Fruit fly (Drosophila melanogaster) whole organism, embryonic: ENCODE measurements around the gene CheB98a.

Source experiments
- ATbp ChIP-seq: fragments of 200-800 bp; sonication (Bioruptor generic); optimal IDR thresholded peaks from 2 replicates; lab custom pipeline; 2017; ENCODE audit warnings: missing biosample characterization, mild to moderate bottlenecking, missing genetic modification characterization, missing genetic modification reagents
- BEAF-32 ChIP-seq: fragments of 200-800 bp; sonication (Bioruptor generic); optimal IDR thresholded peaks from 3 replicates; lab custom pipeline; 2017; ENCODE audit warnings: missing biosample characterization, missing genetic modification characterization, mild to moderate bottlenecking, moderate library complexity, missing genetic modification reagents
- CG11093 ChIP-seq: fragments of 200-800 bp; sonication (Bioruptor generic); IDR thresholded peaks from 3 replicates; pipeline ENCODE4 v1.3.6; 2022; ENCODE audit warnings: missing biosample characterization, missing genetic modification characterization
- CG12104 ChIP-seq: fragments of 200-800 bp; sonication (Bioruptor generic); optimal IDR thresholded peaks from 3 replicates; lab custom pipeline; 2016; ENCODE audit warnings: missing biosample characterization, missing genetic modification characterization
- CG12391 ChIP-seq: fragments of 200-800 bp; sonication (Bioruptor generic); optimal IDR thresholded peaks from 3 replicates; lab custom pipeline; 2018; ENCODE audit warnings: missing biosample characterization, mild to moderate bottlenecking, missing genetic modification characterization, moderate library complexity
- CG14667 ChIP-seq: fragments of 200-800 bp; sonication (Bioruptor generic); IDR thresholded peaks from 2 replicates; pipeline ENCODE4 v1.3.6; 2022; ENCODE audit warnings: missing biosample characterization, missing genetic modification characterization
- CG14965 ChIP-seq: fragments of 200-800 bp; sonication (Bioruptor generic); optimal IDR thresholded peaks from 2 replicates; lab custom pipeline; 2016; ENCODE audit warnings: missing biosample characterization, missing genetic modification characterization, borderline replicate concordance
- CG15479 ChIP-seq: fragments of 200-800 bp; sonication (Bioruptor generic); optimal IDR thresholded peaks from 3 replicates; lab custom pipeline; 2019; ENCODE audit warnings: missing biosample characterization, mild to moderate bottlenecking, missing genetic modification characterization, moderate library complexity
- CG17829 ChIP-seq: fragments of 200-800 bp; optimal IDR thresholded peaks from 2 replicates; lab custom pipeline; 2019; ENCODE audit warnings: missing biosample characterization, mild to moderate bottlenecking, missing genetic modification characterization, moderate library complexity
- CG18764 ChIP-seq: fragments of 200-800 bp; sonication (Bioruptor generic); optimal IDR thresholded peaks from 3 replicates; lab custom pipeline; 2016; ENCODE audit warnings: missing biosample characterization, missing genetic modification characterization
- CG2120 ChIP-seq: fragments of 200-800 bp; sonication (Bioruptor generic); optimal IDR thresholded peaks from 3 replicates; lab custom pipeline; 2016; ENCODE audit warnings: missing biosample characterization, missing genetic modification characterization
- CG2875 ChIP-seq: fragments of 200-800 bp; sonication (Bioruptor generic); optimal IDR thresholded peaks from 2 replicates; lab custom pipeline; 2017; ENCODE audit warnings: missing biosample characterization, mild to moderate bottlenecking, missing genetic modification characterization, missing genetic modification reagents
- CG3065 ChIP-seq: fragments of 200-800 bp; sonication (Bioruptor generic); optimal IDR thresholded peaks from 2 replicates; lab custom pipeline; 2016; ENCODE audit warnings: missing biosample characterization, missing genetic modification characterization
- CG31441 ChIP-seq: fragments of 200-800 bp; sonication (Bioruptor generic); IDR thresholded peaks from 2 replicates; pipeline ENCODE4 v1.3.6; 2022; ENCODE audit warnings: missing biosample characterization, missing genetic modification characterization
- CG33213 ChIP-seq: fragments of 200-800 bp; sonication (Bioruptor generic); optimal IDR thresholded peaks from 3 replicates; lab custom pipeline; 2016; ENCODE audit warnings: missing biosample characterization, missing genetic modification characterization
- CG4730 ChIP-seq: fragments of 200-800 bp; sonication (Bioruptor generic); IDR thresholded peaks from 2 replicates; pipeline ENCODE4 v1.3.6; 2022; ENCODE audit warnings: missing biosample characterization, missing genetic modification characterization
- CG6854 ChIP-seq: fragments of 200-800 bp; sonication (Bioruptor generic); optimal IDR thresholded peaks from 3 replicates; lab custom pipeline; 2017; ENCODE audit warnings: missing biosample characterization, mild to moderate bottlenecking, missing genetic modification characterization
- CG8944 ChIP-seq: fragments of 200-800 bp; sonication (Bioruptor generic); optimal IDR thresholded peaks from 3 replicates; lab custom pipeline; 2016; ENCODE audit warnings: missing biosample characterization, missing genetic modification characterization
- CG9727 ChIP-seq: fragments of 200-800 bp; sonication (Bioruptor generic); optimal IDR thresholded peaks from 3 replicates; lab custom pipeline; 2017; ENCODE audit warnings: missing biosample characterization, mild to moderate bottlenecking, missing genetic modification characterization
- Dbx ChIP-seq: fragments of 200-800 bp; sonication (Bioruptor generic); IDR thresholded peaks from 3 replicates; pipeline ENCODE4 v1.3.6; 2022; ENCODE audit warnings: missing biosample characterization, missing genetic modification characterization
- Elba2 ChIP-seq: fragments of 200-800 bp; sonication (Bioruptor generic); optimal IDR thresholded peaks from 3 replicates; lab custom pipeline; 2016; ENCODE audit warnings: missing biosample characterization, missing genetic modification characterization
- Gsc ChIP-seq: fragments of 200-800 bp; sonication (Bioruptor generic); IDR thresholded peaks from 2 replicates; pipeline ENCODE4 v1.3.6; 2022; ENCODE audit warnings: missing biosample characterization, missing genetic modification characterization
- Hand ChIP-seq: fragments of 200-800 bp; sonication (Bioruptor generic); optimal IDR thresholded peaks from 2 replicates; lab custom pipeline; 2017; ENCODE audit warnings: mild to moderate bottlenecking, missing biosample characterization, missing genetic modification reagents, missing genetic modification characterization
- Hr78 ChIP-seq, 2 experiments: fragments of 200-800 bp in 1 of 2; fragments of >200 bp in 1 of 2; sonication (Bioruptor generic) in 1 of 2; optimal IDR thresholded peaks; 2 replicates each; lab custom pipeline; 2017 to 2019; ENCODE audit warnings: missing biosample characterization in 2 of 2, missing genetic modification characterization in 2 of 2, mild to moderate bottlenecking in 1 of 2, moderate library complexity in 1 of 2
- Med ChIP-seq: fragments of 200-800 bp; sonication (Bioruptor generic); peaks from one replicate; lab custom pipeline; 2016; ENCODE audit warnings: missing biosample characterization, missing genetic modification characterization, mild to moderate bottlenecking, inconsistent platforms, moderate library complexity
- NFAT ChIP-seq: fragments of 200-800 bp; sonication (Bioruptor generic); IDR thresholded peaks from 2 replicates; pipeline ENCODE4 v1.3.6; 2022; ENCODE audit warnings: missing biosample characterization, missing genetic modification characterization
- Nf-YA ChIP-seq: fragments of 200-800 bp; sonication (Bioruptor generic); IDR thresholded peaks from 2 replicates; pipeline ENCODE4 v1.3.6; 2022; ENCODE audit warnings: missing biosample characterization, missing genetic modification characterization
- Nf-YC ChIP-seq: fragments of 200-800 bp; optimal IDR thresholded peaks from 3 replicates; lab custom pipeline; 2019; ENCODE audit warnings: missing biosample characterization, mild to moderate bottlenecking, missing genetic modification characterization, moderate library complexity
- NfI ChIP-seq: fragments of 200-800 bp; sonication (Bioruptor generic); optimal IDR thresholded peaks from 3 replicates; lab custom pipeline; 2018; ENCODE audit warnings: missing biosample characterization, mild to moderate bottlenecking, missing genetic modification characterization, moderate library complexity
- PHDP ChIP-seq: fragments of 200-800 bp; sonication (Bioruptor generic); optimal IDR thresholded peaks from 3 replicates; lab custom pipeline; 2018; ENCODE audit warnings: missing biosample characterization, mild to moderate bottlenecking, missing genetic modification characterization, moderate library complexity
- Side ChIP-seq: fragments of 200-800 bp; sonication (Bioruptor generic); optimal IDR thresholded peaks from 2 replicates; lab custom pipeline; 2016; ENCODE audit warnings: missing biosample characterization, missing genetic modification characterization
- Sin3A ChIP-seq: fragments of >200 bp; optimal IDR thresholded peaks from 2 replicates; lab custom pipeline; 2018
- TFAM ChIP-seq: fragments of 200-800 bp; sonication (Bioruptor generic); optimal IDR thresholded peaks from 2 replicates; lab custom pipeline; 2017; ENCODE audit warnings: missing biosample characterization, missing genetic modification characterization, inconsistent platforms
- bcd ChIP-seq: fragments of 200-800 bp; sonication (Bioruptor generic); optimal IDR thresholded peaks from 2 replicates; lab custom pipeline; 2017; ENCODE audit warnings: missing biosample characterization, mild to moderate bottlenecking, missing genetic modification characterization
- dimm ChIP-seq: fragments of 200-800 bp; sonication (Bioruptor generic); IDR thresholded peaks from 2 replicates; pipeline ENCODE4 v1.3.6; 2022; ENCODE audit warnings: missing biosample characterization, missing genetic modification characterization
- fd102C ChIP-seq: fragments of 200-800 bp; sonication (Bioruptor generic); optimal IDR thresholded peaks from 2 replicates; lab custom pipeline; 2018; ENCODE audit warnings: missing biosample characterization, mild to moderate bottlenecking, missing genetic modification characterization, moderate library complexity
- ftz-f1 ChIP-seq: fragments of 200-800 bp; sonication (Bioruptor generic); optimal IDR thresholded peaks from 2 replicates; lab custom pipeline; 2016; ENCODE audit warnings: missing biosample characterization, missing genetic modification characterization
- gem ChIP-seq: fragments of 200-800 bp; sonication (Bioruptor generic); optimal IDR thresholded peaks from 2 replicates; lab custom pipeline; 2019; ENCODE audit warnings: missing biosample characterization, mild to moderate bottlenecking, missing genetic modification characterization, moderate library complexity
- grn ChIP-seq: fragments of 200-800 bp; sonication (Bioruptor generic); optimal IDR thresholded peaks from 3 replicates; lab custom pipeline; 2017; ENCODE audit warnings: missing biosample characterization, missing genetic modification characterization
- luna ChIP-seq: fragments of 200-800 bp; sonication (Bioruptor generic); optimal IDR thresholded peaks from 2 replicates; lab custom pipeline; 2016; ENCODE audit warnings: missing biosample characterization, missing genetic modification characterization
- nom ChIP-seq: fragments of 200-800 bp; sonication (Bioruptor generic); optimal IDR thresholded peaks from 2 replicates; lab custom pipeline; 2017; ENCODE audit warnings: missing biosample characterization, missing genetic modification characterization, mild to moderate bottlenecking, moderate library complexity, missing genetic modification reagents
- pan ChIP-seq, 4 experiments: fragments of >200 bp in 3 of 4; fragments of 200-800 bp in 1 of 4; sonication (Bioruptor generic) in 1 of 4; optimal IDR thresholded peaks in 3 of 4; IDR thresholded peaks in 1 of 4; 2 replicates each; pipeline versions ENCODE4 v1.3.6 to Lab custom; 2017 to 2022; ENCODE audit warnings: missing biosample characterization in 2 of 4, missing genetic modification characterization in 2 of 4, mixed read lengths in 1 of 4
- peb ChIP-seq: fragments of 200-800 bp; sonication (Bioruptor generic); IDR thresholded peaks from 2 replicates; pipeline ENCODE4 v1.3.6; 2022; ENCODE audit warnings: missing biosample characterization, missing genetic modification characterization
- row ChIP-seq: fragments of 200-800 bp; sonication (Bioruptor generic); IDR thresholded peaks from 3 replicates; pipeline ENCODE4 v1.3.6; 2022; ENCODE audit warnings: missing biosample characterization, missing genetic modification characterization
- slp2 ChIP-seq: fragments of 200-800 bp; sonication (Bioruptor generic); optimal IDR thresholded peaks from 2 replicates; lab custom pipeline; 2016; ENCODE audit warnings: missing biosample characterization, missing genetic modification characterization
- sr ChIP-seq: fragments of 200-800 bp; sonication (Bioruptor generic); IDR thresholded peaks from 3 replicates; pipeline ENCODE4 v1.3.6; 2022; ENCODE audit warnings: missing biosample characterization, missing genetic modification characterization
- tll ChIP-seq, 2 experiments: fragments of 200-800 bp in 1 of 2; fragments of >200 bp in 1 of 2; sonication (Bioruptor generic) in 1 of 2; optimal IDR thresholded peaks; 2 replicates each; lab custom pipeline; 2017 to 2019; ENCODE audit warnings: missing biosample characterization in 2 of 2, missing genetic modification characterization in 2 of 2, mild to moderate bottlenecking in 1 of 2, moderate library complexity in 1 of 2
- wdn ChIP-seq: fragments of 200-800 bp; sonication (Bioruptor generic); IDR thresholded peaks from 2 replicates; pipeline ENCODE4 v1.3.6; 2022; ENCODE audit warnings: missing biosample characterization, missing genetic modification characterization
- wor ChIP-seq: fragments of 200-800 bp; sonication (Bioruptor generic); IDR thresholded peaks from 2 replicates; pipeline ENCODE4 v1.3.6; 2022; ENCODE audit warnings: missing biosample characterization, missing genetic modification characterization

Gene CheB98a

dm6 chr3R:28831626-28832267 is 25.2 kb downstream of the CheB98a start, which contains the start of gene WASp (continued):
- TF ChIP-seq CG33213 (GFP tag; lab: Kevin White, UChicago) (peak; percentile 94), CG12104 (GFP tag; lab: Kevin White, UChicago) (no peak), CG31441 (GFP tag; lab: Robert Waterston, UW) (no peak), Nf-YA (GFP tag; lab: Robert Waterston, UW) (peak; percentile 46; the same call in 1 of the 2 replicates), wor (GFP tag; lab: Robert Waterston, UW) (no peak), sr (GFP tag; lab: Robert Waterston, UW) (peak; percentile 63; the same call in 2 of the 3 replicates), luna (GFP tag; lab: Kevin White, UChicago) (peak; percentile 73), TFAM (GFP tag; lab: Kevin White, UChicago) (no peak), CG9727 (GFP tag; lab: Kevin White, UChicago) (peak; percentile 73), Elba2 (GFP tag; lab: Kevin White, UChicago) (peak; percentile 51), CG18764 (GFP tag; lab: Kevin White, UChicago) (no peak), Gsc (no peak), fd102C (GFP tag; lab: Kevin White, UChicago) (peak; percentile 49), Hr78 (GFP tag; optimal IDR thresholded peaks at IDR 0.05; lab: Kevin White, UChicago) (no peak), CG2875 (peak; percentile 33), nom (GFP tag; lab: Kevin White, UChicago) (peak; percentile 53), CG11093 (GFP tag; lab: Robert Waterston, UW) (no peak), CG2120 (GFP tag; lab: Kevin White, UChicago) (no peak), NfI (peak; percentile 90), CG15479 (GFP tag; lab: Kevin White, UChicago) (no peak), ftz-f1 (GFP tag; lab: Kevin White, UChicago) (peak; percentile 32), BEAF-32 (GFP tag; lab: Kevin White, UChicago) (peak; percentile 73), CG14965 (GFP tag; lab: Kevin White, UChicago) (no peak), Sin3A (lab: Kevin White, UChicago) (peak; percentile 53), PHDP (no peak), Hand (GFP tag; lab: Kevin White, UChicago) (no peak), row (GFP tag; lab: Robert Waterston, UW) (peak; percentile 75), CG17829 (tag; lab: Kevin White, UChicago) (peak; percentile 77), CG14667 (GFP tag; lab: Robert Waterston, UW) (peak; percentile 30; the same call in 1 of the 2 replicates), ATbp (GFP tag; lab: Kevin White, UChicago) (peak; percentile 60), tll (GFP tag; optimal IDR thresholded peaks at IDR 0.05; lab: Kevin White, UChicago) (no peak), dimm (GFP tag; lab: Robert Waterston, UW) (no peak), peb (GFP tag; lab: Robert Waterston, UW) (0 out of 2 replicates have a peak, but pooled peaks have one; percentile 8), wdn (GFP tag; lab: Robert Waterston, UW) (0 out of 2 replicates have a peak, but pooled peaks have one; percentile 46), grn (GFP tag; lab: Kevin White, UChicago) (no peak), CG3065 (peak; percentile 63), CG6854 (GFP tag; lab: Kevin White, UChicago) (no peak), CG4730 (GFP tag; lab: Robert Waterston, UW) (peak; percentile 50), CG8944 (peak; percentile 49), Dbx (GFP tag; lab: Robert Waterston, UW) (peak; percentile 52; the same call in 1 of the 3 replicates), CG12391 (peak; percentile 73), Side (GFP tag; lab: Kevin White, UChicago) (peak; percentile 82), pan (optimal IDR thresholded peaks at IDR 0.05; lab: Kevin White, UChicago) (no peak), pan (GFP tag; optimal IDR thresholded peaks at IDR 0.05 in 1 of 2, IDR thresholded peaks at IDR 0.05 in 1 of 2) (peak in 1 of 2 experiments; percentile 65), Med (GFP tag; lab: Kevin White, UChicago) (peak; percentile 97), Nf-YC (tag; lab: Kevin White, UChicago) (no peak), gem (tag; lab: Kevin White, UChicago) (no peak), NFAT (GFP tag; lab: Robert Waterston, UW) (peak; percentile 62; the same call in 1 of the 2 replicates), bcd (GFP tag; lab: Kevin White, UChicago) (peak; percentile 80), slp2 (GFP tag; lab: Kevin White, UChicago) (peak; percentile 78)
